Worm (Caenorhabditis elegans): ENCODE data around the gene C17H12.37.
A peak's percentile ranks its signal among the peaks of the same experiment; 100 is the strongest.

Gene C17H12.37

ce11 chrIV:6803805-6804344 lies 1.0 kb upstream of the C17H12.37 start:
- peak; percentile 61 for TF ChIP-seq unc-62 (GFP tag; optimal IDR thresholded peaks at IDR 0.05)
- no peak for TF ChIP-seq nhr-237 (tag; optimal IDR thresholded peaks at IDR 0.05)
- no peak for TF ChIP-seq unc-39 (tag; optimal IDR thresholded peaks at IDR 0.05)

- TF ChIP-seq ces-1 (GFP tag; optimal IDR thresholded peaks at IDR 0.05), result peak; percentile 84
- TF ChIP-seq sem-2 (GFP tag; optimal IDR thresholded peaks at IDR 0.05), result no peak
Measured at ce11 chrIV:6806475-6807063, 1.7 kb downstream of the C17H12.37 start, which contains the start of gene C17H12.10. Gene C17H12.10 (plus strand): TSS chrIV:6806799.

- TF ChIP-seq lsy-2 (tag; optimal IDR thresholded peaks at IDR 0.05), result no peak
- no peak for TF ChIP-seq blmp-1 (tag; optimal IDR thresholded peaks at IDR 0.05)
- peak; percentile 54 for TF ChIP-seq ham-2 (GFP tag; optimal IDR thresholded peaks at IDR 0.05)
- no peak for TF ChIP-seq ceh-83 (GFP tag; optimal IDR thresholded peaks at IDR 0.05)
- no peak for TF ChIP-seq bed-3 (GFP tag; optimal IDR thresholded peaks at IDR 0.05)
- TF ChIP-seq mab-5 (tag; optimal IDR thresholded peaks at IDR 0.05), result no peak
- TF ChIP-seq tbx-8 (GFP tag; optimal IDR thresholded peaks at IDR 0.05), result no peak
- TF ChIP-seq mls-2 (tag; optimal IDR thresholded peaks at IDR 0.05), result no peak
- no peak for TF ChIP-seq hlh-1 (tag; optimal IDR thresholded peaks at IDR 0.05)
- TF ChIP-seq nhr-2 (tag; optimal IDR thresholded peaks at IDR 0.05), result no peak
- TF ChIP-seq ces-1 (GFP tag; optimal IDR thresholded peaks at IDR 0.05), result peak; percentile 63
- peak; percentile 20 for TF ChIP-seq mep-1 (tag; optimal IDR thresholded peaks at IDR 0.05)
- TF ChIP-seq unc-62 (GFP tag; optimal IDR thresholded peaks at IDR 0.05), result no peak
- TF ChIP-seq drap-1 (GFP tag; optimal IDR thresholded peaks at IDR 0.05), result peak; percentile 27
- TF ChIP-seq sem-2 (GFP tag; optimal IDR thresholded peaks at IDR 0.05), result no peak
- no peak for TF ChIP-seq unc-39 (tag; optimal IDR thresholded peaks at IDR 0.05)
- TF ChIP-seq pha-4 (tag; optimal IDR thresholded peaks at IDR 0.05), result no peak
- no peak for TF ChIP-seq flh-1 (GFP tag; optimal IDR thresholded peaks at IDR 0.05)
- TF ChIP-seq snpc-4 (tag; optimal IDR thresholded peaks at IDR 0.05), result no peak
- peak; percentile 6 for TF ChIP-seq sptf-1 (tag; optimal IDR thresholded peaks at IDR 0.05)
- no peak for TF ChIP-seq zip-8 (tag; optimal IDR thresholded peaks at IDR 0.05)
- no peak for TF ChIP-seq lin-32 (GFP tag; optimal IDR thresholded peaks at IDR 0.05)
- TF ChIP-seq elt-3 (tag; optimal IDR thresholded peaks at IDR 0.05), result no peak
- TF ChIP-seq M03D4.4 (tag; optimal IDR thresholded peaks at IDR 0.05), result no peak
Measured at ce11 chrIV:6809756-6810155, 4.8 kb downstream of the C17H12.37 start.

ce11 chrIV:6811808-6812207 lies 6.9 kb downstream of the C17H12.37 start, which contains the start of gene ceh-48:
Gene ceh-48 (plus strand): TSS chrIV:6812108.
- TF ChIP-seq sem-2 (GFP tag; optimal IDR thresholded peaks at IDR 0.05), result no peak
- TF ChIP-seq lin-13 (tag; optimal IDR thresholded peaks at IDR 0.05), result no peak
- no peak for TF ChIP-seq mls-2 (tag; optimal IDR thresholded peaks at IDR 0.05)
- TF ChIP-seq drap-1 (GFP tag; optimal IDR thresholded peaks at IDR 0.05), result no peak
- TF ChIP-seq tbx-8 (GFP tag; optimal IDR thresholded peaks at IDR 0.05), result no peak
- no peak for TF ChIP-seq ham-2 (GFP tag; optimal IDR thresholded peaks at IDR 0.05)
- TF ChIP-seq nhr-76 (tag; optimal IDR thresholded peaks at IDR 0.05), result no peak
- TF ChIP-seq unc-62 (GFP tag; optimal IDR thresholded peaks at IDR 0.05), result no peak
- TF ChIP-seq snpc-4 (tag; optimal IDR thresholded peaks at IDR 0.05), result no peak
- no peak for TF ChIP-seq blmp-1 (tag; optimal IDR thresholded peaks at IDR 0.05)

- TF ChIP-seq nhr-237 (tag; optimal IDR thresholded peaks at IDR 0.05) (no peak), blmp-1 (tag; optimal IDR thresholded peaks at IDR 0.05) (no peak)
Measured at ce11 chrIV:6817554-6817953, 12.6 kb downstream of the C17H12.37 start, which contains the start of gene C17H12.5. Gene C17H12.5 (minus strand): TSS chrIV:6817654.

- no peak for TF ChIP-seq mep-1 (tag; optimal IDR thresholded peaks at IDR 0.05)
- TF ChIP-seq ceh-43 (GFP tag; optimal IDR thresholded peaks at IDR 0.05), result no peak
Measured at ce11 chrIV:6818369-6818768, 13.5 kb downstream of the C17H12.37 start, which contains the start of gene C17H12.8. Gene C17H12.8 (plus strand): TSS chrIV:6818703.

Data from whole organism, mixed stage, embryonic.